Fruit fly (Drosophila melanogaster) whole organism, embryonic: ENCODE results near the gene CG1494.

ENCODE experiments used
- B-H1 ChIP-seq: fragments of 200-800 bp; sonication (Bioruptor generic); IDR thresholded peaks from 3 replicates; pipeline ENCODE4 v1.3.6; 2022; ENCODE audit warnings: missing biosample characterization, missing genetic modification characterization
- CG10366 ChIP-seq: fragments of 200-800 bp; sonication (Bioruptor generic); IDR thresholded peaks from 2 replicates; pipeline ENCODE4 v1.3.6; 2022; ENCODE audit warnings: missing biosample characterization, missing genetic modification characterization
- CG11093 ChIP-seq: fragments of 200-800 bp; sonication (Bioruptor generic); IDR thresholded peaks from 3 replicates; pipeline ENCODE4 v1.3.6; 2022; ENCODE audit warnings: missing biosample characterization, missing genetic modification characterization
- CG13894 ChIP-seq: fragments of 200-800 bp; sonication (Bioruptor generic); optimal IDR thresholded peaks from 3 replicates; lab custom pipeline; 2018; ENCODE audit warnings: missing biosample characterization, mild to moderate bottlenecking, missing genetic modification characterization, moderate library complexity
- CG1529 ChIP-seq: fragments of 200-800 bp; sonication (Bioruptor generic); optimal IDR thresholded peaks from 3 replicates; lab custom pipeline; 2018; ENCODE audit warnings: missing biosample characterization, missing genetic modification characterization
- CG2129 ChIP-seq: fragments of 200-800 bp; sonication (Bioruptor generic); IDR thresholded peaks from 2 replicates; pipeline ENCODE4 v1.3.6; 2022; ENCODE audit warnings: missing biosample characterization, missing genetic modification characterization; ENCODE audit not compliant: partially characterized antibody
- CG33557 ChIP-seq: fragments of 200-800 bp; sonication (Bioruptor generic); optimal IDR thresholded peaks from 2 replicates; lab custom pipeline; 2019; ENCODE audit warnings: missing biosample characterization, mild to moderate bottlenecking, missing genetic modification characterization, moderate library complexity
- CG34376 ChIP-seq: fragments of 200-800 bp; sonication (Bioruptor generic); optimal IDR thresholded peaks from 2 replicates; lab custom pipeline; 2018; ENCODE audit warnings: missing biosample characterization, mild to moderate bottlenecking, missing genetic modification characterization
- CG4282 ChIP-seq: fragments of 200-800 bp; sonication (Bioruptor generic); optimal IDR thresholded peaks from 2 replicates; lab custom pipeline; 2016; ENCODE audit warnings: missing biosample characterization, missing genetic modification characterization
- CG4730 ChIP-seq: fragments of 200-800 bp; sonication (Bioruptor generic); IDR thresholded peaks from 2 replicates; pipeline ENCODE4 v1.3.6; 2022; ENCODE audit warnings: missing biosample characterization, missing genetic modification characterization
- CG4820 ChIP-seq: fragments of 200-800 bp; sonication (Bioruptor generic); optimal IDR thresholded peaks from 3 replicates; lab custom pipeline; 2016; ENCODE audit warnings: missing biosample characterization, missing genetic modification characterization
- CG7963 ChIP-seq: fragments of 200-800 bp; sonication (Bioruptor generic); IDR thresholded peaks from 3 replicates; pipeline ENCODE4 v1.3.6; 2022; ENCODE audit warnings: missing biosample characterization, missing genetic modification characterization; ENCODE audit not compliant: partially characterized antibody
- CG8944 ChIP-seq: fragments of 200-800 bp; sonication (Bioruptor generic); optimal IDR thresholded peaks from 3 replicates; lab custom pipeline; 2016; ENCODE audit warnings: missing biosample characterization, missing genetic modification characterization
- CG9727 ChIP-seq: fragments of 200-800 bp; sonication (Bioruptor generic); optimal IDR thresholded peaks from 3 replicates; lab custom pipeline; 2017; ENCODE audit warnings: missing biosample characterization, mild to moderate bottlenecking, missing genetic modification characterization
- CkIIα-i1 ChIP-seq: fragments of 200-800 bp; sonication (Bioruptor generic); IDR thresholded peaks from 2 replicates; pipeline ENCODE4 v1.3.6; 2022; ENCODE audit warnings: missing biosample characterization, missing genetic modification characterization
- CoRest ChIP-seq: fragments of 200-800 bp; sonication (Bioruptor generic); optimal IDR thresholded peaks from 3 replicates; lab custom pipeline; 2018; ENCODE audit warnings: missing biosample characterization, mild to moderate bottlenecking, missing genetic modification characterization, moderate library complexity
- D19A ChIP-seq: fragments of 200-800 bp; optimal IDR thresholded peaks from 3 replicates; lab custom pipeline; 2019; ENCODE audit warnings: missing biosample characterization, mild to moderate bottlenecking, missing genetic modification characterization, moderate library complexity
- ERR ChIP-seq: fragments of 200-800 bp; sonication (Bioruptor generic); optimal IDR thresholded peaks from 2 replicates; lab custom pipeline; 2016; ENCODE audit warnings: missing biosample characterization, missing genetic modification characterization
- Fer1 ChIP-seq: fragments of 200-800 bp; sonication (Bioruptor generic); optimal IDR thresholded peaks from 2 replicates; lab custom pipeline; 2017; ENCODE audit warnings: missing biosample characterization, mild to moderate bottlenecking, missing genetic modification characterization
- HLH4C ChIP-seq: fragments of 200-800 bp; sonication (Bioruptor generic); IDR thresholded peaks from 3 replicates; pipeline ENCODE4 v1.3.6; 2022; ENCODE audit warnings: missing biosample characterization, missing genetic modification characterization; ENCODE audit not compliant: partially characterized antibody
- Jarid2 ChIP-seq: fragments of 200-800 bp; sonication (Bioruptor generic); optimal IDR thresholded peaks from 3 replicates; lab custom pipeline; 2017; ENCODE audit warnings: mild to moderate bottlenecking, missing biosample characterization, missing genetic modification reagents, missing genetic modification characterization
- MTF-1 ChIP-seq: fragments of 200-800 bp; sonication (Bioruptor generic); optimal IDR thresholded peaks from 2 replicates; lab custom pipeline; 2018; ENCODE audit warnings: missing biosample characterization, mild to moderate bottlenecking, missing genetic modification characterization, borderline replicate concordance
- Mrtf ChIP-seq: fragments of 200-800 bp; sonication (Bioruptor generic); IDR thresholded peaks from 3 replicates; pipeline ENCODE4 v1.3.6; 2022; ENCODE audit warnings: missing biosample characterization, missing genetic modification characterization
- Myb ChIP-seq: fragments of 200-800 bp; sonication (Bioruptor generic); optimal IDR thresholded peaks from 2 replicates; lab custom pipeline; 2016; ENCODE audit warnings: missing biosample characterization, missing genetic modification characterization
- NFAT ChIP-seq: fragments of 200-800 bp; sonication (Bioruptor generic); IDR thresholded peaks from 2 replicates; pipeline ENCODE4 v1.3.6; 2022; ENCODE audit warnings: missing biosample characterization, missing genetic modification characterization
- Scr ChIP-seq: fragments of 200-800 bp; sonication (Bioruptor generic); IDR thresholded peaks from 2 replicates; pipeline ENCODE4 v1.3.6; 2022; ENCODE audit warnings: missing biosample characterization, missing genetic modification characterization; ENCODE audit not compliant: partially characterized antibody
- Sin3A ChIP-seq: fragments of >200 bp; optimal IDR thresholded peaks from 2 replicates; lab custom pipeline; 2018
- Sox100B ChIP-seq: fragments of 200-800 bp; sonication (Bioruptor generic); optimal IDR thresholded peaks from 3 replicates; lab custom pipeline; 2018; ENCODE audit warnings: missing biosample characterization, mild to moderate bottlenecking, missing genetic modification characterization
- Spps ChIP-seq: fragments of 200-800 bp; sonication (Bioruptor generic); optimal IDR thresholded peaks from 2 replicates; lab custom pipeline; 2018; ENCODE audit warnings: missing biosample characterization, mild to moderate bottlenecking, missing genetic modification characterization
- Ssrp ChIP-seq: fragments of 200-800 bp; sonication (Bioruptor generic); optimal IDR thresholded peaks from 2 replicates; lab custom pipeline; 2018; ENCODE audit warnings: missing biosample characterization, mild to moderate bottlenecking, missing genetic modification characterization, moderate library complexity
- Stat92E ChIP-seq, 3 experiments: fragments of >200 bp in 2 of 3; fragments of 200-800 bp in 1 of 3; sonication (Bioruptor generic) in 1 of 3; optimal IDR thresholded peaks; 2 replicates each; lab custom pipeline; 2017 to 2019; ENCODE audit warnings: missing biosample characterization in 3 of 3, missing genetic modification characterization in 3 of 3, mild to moderate bottlenecking in 1 of 3, moderate library complexity in 1 of 3
- ac ChIP-seq: fragments of 200-800 bp; sonication (Bioruptor generic); optimal IDR thresholded peaks from 3 replicates; lab custom pipeline; 2017; ENCODE audit warnings: missing biosample characterization, mild to moderate bottlenecking, missing genetic modification characterization
- bbx ChIP-seq: fragments of 200-800 bp; sonication (Bioruptor generic); IDR thresholded peaks from 2 replicates; pipeline ENCODE4 v1.3.6; 2022; ENCODE audit warnings: missing biosample characterization, missing genetic modification characterization; ENCODE audit not compliant: partially characterized antibody
- cas ChIP-seq: fragments of 200-800 bp; sonication (Bioruptor generic); IDR thresholded peaks from 2 replicates; pipeline ENCODE4 v1.3.6; 2022; ENCODE audit warnings: missing biosample characterization, missing genetic modification characterization
- ci ChIP-seq: fragments of 200-800 bp; sonication (Bioruptor generic); IDR thresholded peaks from 3 replicates; pipeline ENCODE4 v1.3.6; 2022; ENCODE audit warnings: missing biosample characterization, missing genetic modification characterization
- crp ChIP-seq, 2 experiments: fragments of 200-800 bp; sonication (Bioruptor generic); optimal IDR thresholded peaks; 2 replicates in 1 of 2; 3 replicates in 1 of 2; lab custom pipeline; 2017; ENCODE audit warnings: missing biosample characterization in 2 of 2, missing genetic modification characterization in 2 of 2, mild to moderate bottlenecking in 1 of 2, moderate library complexity in 1 of 2
- dmrt99B ChIP-seq: fragments of 200-800 bp; sonication (Bioruptor generic); optimal IDR thresholded peaks from 2 replicates; lab custom pipeline; 2018; ENCODE audit warnings: missing biosample characterization, mild to moderate bottlenecking, missing genetic modification characterization, moderate library complexity
- en ChIP-seq: fragments of 200-800 bp; sonication (Bioruptor generic); optimal IDR thresholded peaks from 2 replicates; lab custom pipeline; 2016; ENCODE audit warnings: missing biosample characterization, missing genetic modification characterization
- fd102C ChIP-seq: fragments of 200-800 bp; sonication (Bioruptor generic); optimal IDR thresholded peaks from 2 replicates; lab custom pipeline; 2018; ENCODE audit warnings: missing biosample characterization, mild to moderate bottlenecking, missing genetic modification characterization, moderate library complexity
- h ChIP-seq: fragments of >200 bp; optimal IDR thresholded peaks from 2 replicates; lab custom pipeline; 2017
- ham ChIP-seq: fragments of 200-800 bp; sonication (Bioruptor generic); IDR thresholded peaks from 2 replicates; pipeline ENCODE4 v1.3.6; 2022; ENCODE audit warnings: missing biosample characterization, missing genetic modification characterization
- jigr1 ChIP-seq: fragments of 200-800 bp; sonication (Bioruptor generic); IDR thresholded peaks from 3 replicates; pipeline ENCODE4 v1.3.6; 2022; ENCODE audit warnings: missing biosample characterization, missing genetic modification characterization
- jing ChIP-seq: fragments of 200-800 bp; sonication (Bioruptor generic); optimal IDR thresholded peaks from 2 replicates; lab custom pipeline; 2018; ENCODE audit warnings: missing biosample characterization, mild to moderate bottlenecking, missing genetic modification characterization
- knrl ChIP-seq: fragments of 200-800 bp; sonication (Bioruptor generic); IDR thresholded peaks from 3 replicates; pipeline ENCODE4 v1.3.6; 2022; ENCODE audit warnings: missing biosample characterization, missing genetic modification characterization; ENCODE audit not compliant: partially characterized antibody
- pum ChIP-seq: fragments of 200-800 bp; sonication (Bioruptor generic); optimal IDR thresholded peaks from 2 replicates; lab custom pipeline; 2016; ENCODE audit warnings: missing biosample characterization, missing genetic modification characterization
- salm ChIP-seq: fragments of 200-800 bp; sonication (Bioruptor generic); optimal IDR thresholded peaks from 2 replicates; lab custom pipeline; 2018; ENCODE audit warnings: missing biosample characterization, mild to moderate bottlenecking, missing genetic modification characterization
- sim ChIP-seq: fragments of 200-800 bp; sonication (Bioruptor generic); IDR thresholded peaks from 2 replicates; pipeline ENCODE4 v1.3.6; 2022; ENCODE audit warnings: missing biosample characterization, missing genetic modification characterization
- sr ChIP-seq: fragments of 200-800 bp; sonication (Bioruptor generic); IDR thresholded peaks from 3 replicates; pipeline ENCODE4 v1.3.6; 2022; ENCODE audit warnings: missing biosample characterization, missing genetic modification characterization
- tin ChIP-seq: fragments of 200-800 bp; sonication (Bioruptor generic); optimal IDR thresholded peaks from 3 replicates; lab custom pipeline; 2016; ENCODE audit warnings: missing biosample characterization, missing genetic modification characterization
- vvl ChIP-seq: fragments of 200-800 bp; sonication (Bioruptor generic); IDR thresholded peaks from 2 replicates; pipeline ENCODE4 v1.3.6; 2022; ENCODE audit warnings: missing biosample characterization, missing genetic modification characterization

The CG1494 gene

DNA sequence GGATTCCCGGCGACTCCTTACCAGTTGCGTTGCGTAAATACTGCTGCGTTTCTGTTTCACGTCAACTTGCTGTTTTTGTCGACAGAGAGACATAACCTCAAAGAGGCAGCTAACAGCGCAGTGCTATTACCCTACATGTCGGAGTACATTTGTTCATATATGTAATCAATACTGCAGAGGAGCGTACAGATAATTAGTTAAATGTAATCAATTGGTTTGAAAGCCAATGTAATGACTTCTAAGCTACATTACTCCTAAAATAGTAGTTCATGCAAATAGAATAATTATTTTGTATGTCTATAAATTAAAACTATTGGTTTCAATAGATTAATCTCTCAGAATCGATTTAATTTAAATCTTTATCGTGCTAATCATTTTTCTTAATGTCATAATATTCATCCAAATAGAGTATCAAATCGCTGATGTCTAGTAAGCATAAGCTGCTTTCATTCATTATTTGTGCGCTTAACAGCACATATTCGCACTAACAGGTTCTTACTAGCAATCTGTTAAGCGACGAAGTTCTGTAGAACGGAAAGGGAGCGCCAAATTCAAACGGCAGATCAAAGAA, 34.2 kb downstream of the CG1494 start, which contains the start of the genes SLIRP1 and anox (continued):
- TF ChIP-seq CG4730 (GFP tag; lab: Robert Waterston, UW) (peak; percentile 75), CoRest (tag; lab: Kevin White, UChicago) (peak; percentile 96), pum (peak; percentile 71), CG10366 (peak; percentile 77), CG34376 (GFP tag; lab: Kevin White, UChicago) (peak; percentile 77), Scr (no peak), D19A (tag; lab: Kevin White, UChicago) (peak; percentile 100), tin (GFP tag; lab: Kevin White, UChicago) (peak; percentile 83), CG1529 (peak; percentile 78), CkIIα-i1 (no peak), ac (GFP tag; lab: Kevin White, UChicago) (peak; percentile 20), Spps (tag; lab: Kevin White, UChicago) (peak; percentile 70), CG7963 (GFP tag; lab: Robert Waterston, UW) (no peak), CG2129 (GFP tag; lab: Robert Waterston, UW) (no peak), ERR (GFP tag; lab: Kevin White, UChicago) (peak; percentile 17), Stat92E (GFP tag; optimal IDR thresholded peaks at IDR 0.05; lab: Kevin White, UChicago) (peak in 1 of 3 experiments; percentile 46), CG8944 (peak; percentile 60), knrl (GFP tag; lab: Robert Waterston, UW) (no peak), Myb (peak; percentile 45), ci (GFP tag; lab: Robert Waterston, UW) (peak; percentile 63; the same call in 2 of the 3 replicates), Sox100B (GFP tag; lab: Kevin White, UChicago) (peak; percentile 92), jing (no peak), cas (GFP tag; lab: Robert Waterston, UW) (peak; percentile 69), B-H1 (peak; percentile 56; the same call in 1 of the 3 replicates), CG4820 (GFP tag; lab: Kevin White, UChicago) (peak; percentile 72), sr (GFP tag; lab: Robert Waterston, UW) (no peak), salm (tag; lab: Kevin White, UChicago) (peak; percentile 73), CG13894 (tag; lab: Kevin White, UChicago) (peak; percentile 77), jigr1 (0 out of 3 replicates have a peak, but pooled peaks have one; percentile 31), h (no peak), Sin3A (no peak), CG9727 (peak; percentile 92), NFAT (GFP tag; lab: Robert Waterston, UW) (peak; percentile 52; the same call in 1 of the 2 replicates), CG33557 (GFP tag; lab: Kevin White, UChicago) (peak; percentile 78), dmrt99B (tag; lab: Kevin White, UChicago) (peak; percentile 90), en (GFP tag; lab: Kevin White, UChicago) (peak; percentile 57), fd102C (GFP tag; lab: Kevin White, UChicago) (no peak), Fer1 (GFP tag; lab: Kevin White, UChicago) (peak; percentile 87), bbx (GFP tag; lab: Robert Waterston, UW) (no peak), CG11093 (GFP tag; lab: Robert Waterston, UW) (peak; percentile 67), Mrtf (peak; percentile 60; the same call in 1 of the 3 replicates), MTF-1 (no peak), HLH4C (GFP tag; lab: Robert Waterston, UW) (no peak), Jarid2 (peak; percentile 44), crp (GFP tag; optimal IDR thresholded peaks at IDR 0.05; lab: Kevin White, UChicago) (peak in 1 of 2 experiments; percentile 43), sim (GFP tag; lab: Robert Waterston, UW) (no peak), CG4282 (no peak), Ssrp (tag; lab: Kevin White, UChicago) (peak; percentile 91), ham (GFP tag; lab: Robert Waterston, UW) (0 out of 2 replicates have a peak, but pooled peaks have one; percentile 23), vvl (GFP tag; lab: Robert Waterston, UW) (peak; percentile 80)
